Fruit fly (Drosophila melanogaster): Measurements from ENCODE around the gene Ttc26.

The Ttc26 gene

DNA sequence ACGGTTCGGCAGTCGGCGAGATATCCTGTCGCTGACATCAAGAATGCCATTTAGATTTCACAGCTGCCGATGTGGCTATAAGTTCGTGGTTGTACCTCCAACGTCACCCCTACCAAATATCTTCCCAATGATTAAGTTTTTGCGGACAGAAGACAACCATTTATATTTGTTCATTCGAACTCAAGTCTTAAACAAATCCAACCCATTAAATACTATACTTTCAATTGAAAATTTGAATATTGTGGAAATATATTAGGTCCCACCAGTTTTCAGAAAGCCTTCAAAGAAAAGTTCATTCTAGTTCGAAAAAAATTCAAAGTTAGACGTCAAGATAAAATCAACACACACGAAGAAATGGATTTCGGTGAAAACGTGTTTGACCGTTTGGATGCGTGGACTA lies 11.4 kb upstream of the Ttc26 start, which contains the start of gene CG12784:
Gene CG12784, plus strand, starts transcription at position 301 of the 400 bp plus-strand sequence.
- no peak for TF ChIP-seq eg (GFP tag; IDR thresholded peaks at IDR 0.05)
- no peak for TF ChIP-seq Eip93F (GFP tag; optimal IDR thresholded peaks at IDR 0.05)
- TF ChIP-seq CG31627 (GFP tag; optimal IDR thresholded peaks at IDR 0.05) = no peak
- no peak for TF ChIP-seq cyc (GFP tag; optimal IDR thresholded peaks at IDR 0.05)
- TF ChIP-seq achi (GFP tag; optimal IDR thresholded peaks at IDR 0.05) = no peak
- TF ChIP-seq Blimp-1 (GFP tag; optimal IDR thresholded peaks at IDR 0.05) = no peak
- TF ChIP-seq Sox15 (GFP tag; optimal IDR thresholded peaks at IDR 0.05) = no peak
- TF ChIP-seq CG1621 (tag; optimal IDR thresholded peaks at IDR 0.05) = no peak
- TF ChIP-seq spab (GFP tag; optimal IDR thresholded peaks at IDR 0.05) = no peak
- no peak for TF ChIP-seq CG32006 (GFP tag; optimal IDR thresholded peaks at IDR 0.05)
- no peak for TF ChIP-seq CG6808 (GFP tag; optimal IDR thresholded peaks at IDR 0.05)
- TF ChIP-seq Ets96B (tag; optimal IDR thresholded peaks at IDR 0.05) = no peak
- no peak for TF ChIP-seq CG11902 (GFP tag; optimal IDR thresholded peaks at IDR 0.05)
- TF ChIP-seq CG11762 (GFP tag; optimal IDR thresholded peaks at IDR 0.05; ENCODE audit: insufficient read depth) = no peak
- TF ChIP-seq lz (GFP tag; optimal IDR thresholded peaks at IDR 0.05) = no peak
- no peak for TF ChIP-seq net (GFP tag; optimal IDR thresholded peaks at IDR 0.05)
- TF ChIP-seq acj6 (GFP tag; optimal IDR thresholded peaks at IDR 0.05) = no peak

dm6 chr3R:15767338-15767737 lies 6.9 kb upstream of the Ttc26 start, which contains the start of gene CG5623:
CG5623 (minus strand) TSS chr3R:15767438.
- TF ChIP-seq Hr38 (GFP tag; optimal IDR thresholded peaks at IDR 0.05) (no peak), net (GFP tag; optimal IDR thresholded peaks at IDR 0.05) (no peak), dsx (GFP tag; optimal IDR thresholded peaks at IDR 0.05; ENCODE audit: poor library complexity, severe bottlenecking) (no peak), CG6276 (GFP tag; optimal IDR thresholded peaks at IDR 0.05) (no peak)

DNA sequence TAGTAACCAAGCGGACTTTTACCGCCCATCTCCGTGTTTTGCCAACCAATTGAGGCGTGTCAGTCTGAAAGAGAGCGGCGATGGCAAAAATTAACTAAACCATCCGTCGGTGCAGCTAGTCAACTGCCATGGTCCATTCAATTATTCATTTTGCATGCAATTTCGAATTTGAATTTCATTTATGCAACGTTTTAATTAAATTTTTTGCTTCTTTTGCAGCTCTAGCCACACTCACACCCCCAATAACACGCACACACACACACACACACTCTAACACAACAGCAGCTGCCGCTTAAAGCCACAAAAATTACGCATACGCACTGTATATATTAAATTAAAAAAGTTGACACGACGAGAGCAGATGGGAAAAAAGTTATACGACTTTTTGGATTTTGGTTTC lies 5.3 kb upstream of the Ttc26 start:
- TF ChIP-seq svp (GFP tag) (no peak), CG15336 (GFP tag; IDR thresholded peaks at IDR 0.05) (no peak), Ets21C (GFP tag; optimal IDR thresholded peaks at IDR 0.05) (no peak)

DNA sequence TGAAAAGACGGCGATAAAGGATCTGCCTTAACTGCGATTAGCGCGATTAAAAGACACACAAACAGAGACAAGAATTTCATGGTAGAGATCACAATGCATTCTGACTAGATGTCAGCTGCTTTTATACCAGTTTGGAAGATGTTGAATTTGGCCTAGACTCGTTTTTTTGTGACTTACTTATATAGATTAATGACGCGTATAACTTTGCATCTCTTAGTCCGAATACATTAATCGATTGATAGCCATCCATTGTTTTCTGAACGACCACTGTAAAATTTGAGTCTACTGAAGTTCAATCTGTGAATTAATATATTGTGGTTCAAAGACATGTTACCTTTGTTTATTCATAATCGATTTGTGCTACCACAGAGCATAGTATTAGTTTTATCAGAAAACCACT lies 1.0 kb downstream of the Ttc26 start, which contains the start of gene CG45207:
Gene CG45207, minus strand, starts transcription at position 101 of the 400 bp plus-strand sequence.
- TF ChIP-seq dsx (GFP tag; optimal IDR thresholded peaks at IDR 0.05; ENCODE audit: poor library complexity, severe bottlenecking) (no peak), Ets96B (tag; optimal IDR thresholded peaks at IDR 0.05) (no peak)

- no peak for TF ChIP-seq Met (GFP tag; optimal IDR thresholded peaks at IDR 0.05)
- no peak for TF ChIP-seq ss (GFP tag; optimal IDR thresholded peaks at IDR 0.05)
- no peak for TF ChIP-seq Smox (GFP tag; optimal IDR thresholded peaks at IDR 0.05)
- TF ChIP-seq CG9139 (GFP tag; optimal IDR thresholded peaks at IDR 0.05) = no peak
- no peak for TF ChIP-seq Eip75B (GFP tag; optimal IDR thresholded peaks at IDR 0.05)
- no peak for TF ChIP-seq CG11902 (GFP tag; optimal IDR thresholded peaks at IDR 0.05)
- TF ChIP-seq lz (GFP tag; optimal IDR thresholded peaks at IDR 0.05) = no peak
- no peak for TF ChIP-seq dac (GFP tag; optimal IDR thresholded peaks at IDR 0.05)
Observed at dm6 chr3R:15779505-15779904, 5.3 kb downstream of the Ttc26 start, which contains the start of gene CG5614. CG5614 (plus strand) TSS chr3R:15779805.

DNA sequence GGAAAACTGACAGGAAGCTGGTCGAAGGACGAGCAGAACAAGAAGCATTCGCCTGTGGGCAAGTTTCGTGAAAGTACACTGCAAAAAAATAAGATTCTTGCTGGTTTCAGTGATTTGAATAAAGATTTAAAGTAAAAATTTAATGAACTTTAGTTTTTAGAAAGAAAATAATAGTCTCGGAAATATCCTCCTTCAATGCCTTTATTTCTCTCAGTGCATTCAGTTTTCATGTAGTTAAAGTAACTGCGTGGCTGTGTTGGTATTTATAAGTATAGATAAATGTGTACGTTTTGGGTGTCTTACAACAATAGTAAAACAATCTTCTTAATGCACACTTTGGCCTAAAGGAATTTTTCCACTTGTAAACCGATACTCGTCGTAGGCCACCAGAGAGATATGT lies 10.1 kb downstream of the Ttc26 start:
- TF ChIP-seq Hr38 (GFP tag; optimal IDR thresholded peaks at IDR 0.05) (no peak), svp (GFP tag) (no peak), ss (GFP tag; optimal IDR thresholded peaks at IDR 0.05) (no peak), CG6276 (GFP tag; optimal IDR thresholded peaks at IDR 0.05) (no peak), CG16779 (tag; optimal IDR thresholded peaks at IDR 0.05) (no peak), spab (GFP tag; optimal IDR thresholded peaks at IDR 0.05) (no peak), CG3919 (GFP tag; optimal IDR thresholded peaks at IDR 0.05) (no peak)

All from whole organism, prepupa.